Fruit fly (Drosophila melanogaster) whole organism, adult: ENCODE results near the gene CG43731.

ENCODE experiments used
- CG11617 ChIP-seq: fragments of 200-800 bp; sonication (Bioruptor generic); optimal IDR thresholded peaks from 2 replicates; lab custom pipeline; 2017; ENCODE audit warnings: mild to moderate bottlenecking, missing biosample characterization, missing genetic modification reagents, missing genetic modification characterization
- CG12768 ChIP-seq: fragments of 200-800 bp; sonication (Bioruptor generic); optimal IDR thresholded peaks from 2 replicates; lab custom pipeline; 2017; ENCODE audit warnings: missing biosample characterization, missing genetic modification characterization, mild to moderate bottlenecking, moderate library complexity, missing genetic modification reagents
- CG14711 ChIP-seq: fragments of 200-800 bp; sonication (Bioruptor generic); optimal IDR thresholded peaks from 2 replicates; lab custom pipeline; 2018; ENCODE audit warnings: missing biosample characterization, mild to moderate bottlenecking, missing genetic modification characterization, moderate library complexity
- CG1620 ChIP-seq: fragments of 200-800 bp; sonication (Bioruptor generic); optimal IDR thresholded peaks from 2 replicates; lab custom pipeline; 2016; ENCODE audit warnings: missing biosample characterization, missing genetic modification characterization
- CG33017 ChIP-seq: fragments of 200-800 bp; sonication (Bioruptor generic); optimal IDR thresholded peaks from 2 replicates; lab custom pipeline; 2018; ENCODE audit warnings: missing biosample characterization, mild to moderate bottlenecking, missing genetic modification characterization, moderate library complexity
- CG5204 ChIP-seq: fragments of 200-800 bp; sonication (Bioruptor generic); optimal IDR thresholded peaks from 2 replicates; lab custom pipeline; 2016; ENCODE audit warnings: missing biosample characterization, missing genetic modification characterization
- CG7045 ChIP-seq: fragments of 200-800 bp; sonication (Bioruptor generic); optimal IDR thresholded peaks from 2 replicates; lab custom pipeline; 2017; ENCODE audit warnings: missing biosample characterization, mild to moderate bottlenecking, missing genetic modification characterization
- CG7101 ChIP-seq: fragments of 200-800 bp; sonication (Bioruptor generic); optimal IDR thresholded peaks from 2 replicates; lab custom pipeline; 2018; ENCODE audit warnings: missing biosample characterization, mild to moderate bottlenecking, missing genetic modification characterization, moderate library complexity
- Clk ChIP-seq: fragments of 200-800 bp; sonication (Bioruptor generic); optimal IDR thresholded peaks from 2 replicates; lab custom pipeline; 2017; ENCODE audit warnings: missing biosample characterization, missing genetic modification characterization
- Crg-1 ChIP-seq: fragments of 200-800 bp; sonication (Bioruptor generic); optimal IDR thresholded peaks from 2 replicates; lab custom pipeline; 2016; ENCODE audit warnings: missing biosample characterization, missing genetic modification characterization
- Hr96 ChIP-seq: fragments of 200-800 bp; sonication (Bioruptor generic); optimal IDR thresholded peaks from 2 replicates; lab custom pipeline; 2016; ENCODE audit warnings: missing biosample characterization, missing genetic modification characterization
- Mnt ChIP-seq: fragments of 200-800 bp; sonication (Bioruptor generic); optimal IDR thresholded peaks from 2 replicates; lab custom pipeline; 2016; ENCODE audit warnings: missing biosample characterization, mild to moderate bottlenecking, missing genetic modification characterization
- bab1 ChIP-seq: fragments of 200-800 bp; sonication (Bioruptor generic); optimal IDR thresholded peaks from 3 replicates; lab custom pipeline; 2019; ENCODE audit warnings: missing biosample characterization, mild to moderate bottlenecking, missing genetic modification characterization, moderate library complexity
- cic ChIP-seq: fragments of 200-800 bp; sonication (Bioruptor generic); optimal IDR thresholded peaks from 2 replicates; lab custom pipeline; 2017; ENCODE audit warnings: missing biosample characterization, mild to moderate bottlenecking, missing genetic modification characterization, moderate library complexity
- cnc ChIP-seq, 2 experiments: fragments of >200 bp; optimal IDR thresholded peaks; 2 replicates each; lab custom pipeline; 2017
- kay ChIP-seq: fragments of 200-800 bp; sonication (Bioruptor generic); peaks from one replicate; lab custom pipeline; 2016; ENCODE audit warnings: missing biosample characterization, missing genetic modification characterization, borderline replicate concordance
- ovo ChIP-seq: fragments of 200-800 bp; sonication (Bioruptor generic); optimal IDR thresholded peaks from 2 replicates; lab custom pipeline; 2016; ENCODE audit warnings: missing biosample characterization, missing genetic modification characterization
- pad ChIP-seq: fragments of 200-800 bp; sonication (Bioruptor generic); optimal IDR thresholded peaks from 3 replicates; lab custom pipeline; 2017; ENCODE audit warnings: missing biosample characterization, missing genetic modification characterization, mild to moderate bottlenecking, moderate library complexity, missing genetic modification reagents
- tj ChIP-seq: fragments of 200-800 bp; sonication (Bioruptor generic); optimal IDR thresholded peaks from 3 replicates; lab custom pipeline; 2017; ENCODE audit warnings: missing biosample characterization, mild to moderate bottlenecking, missing genetic modification characterization, moderate library complexity
- toe ChIP-seq: fragments of 200-800 bp; sonication (Bioruptor generic); optimal IDR thresholded peaks from 2 replicates; lab custom pipeline; 2016; ENCODE audit warnings: missing biosample characterization, missing genetic modification characterization

Gene CG43731

DNA sequence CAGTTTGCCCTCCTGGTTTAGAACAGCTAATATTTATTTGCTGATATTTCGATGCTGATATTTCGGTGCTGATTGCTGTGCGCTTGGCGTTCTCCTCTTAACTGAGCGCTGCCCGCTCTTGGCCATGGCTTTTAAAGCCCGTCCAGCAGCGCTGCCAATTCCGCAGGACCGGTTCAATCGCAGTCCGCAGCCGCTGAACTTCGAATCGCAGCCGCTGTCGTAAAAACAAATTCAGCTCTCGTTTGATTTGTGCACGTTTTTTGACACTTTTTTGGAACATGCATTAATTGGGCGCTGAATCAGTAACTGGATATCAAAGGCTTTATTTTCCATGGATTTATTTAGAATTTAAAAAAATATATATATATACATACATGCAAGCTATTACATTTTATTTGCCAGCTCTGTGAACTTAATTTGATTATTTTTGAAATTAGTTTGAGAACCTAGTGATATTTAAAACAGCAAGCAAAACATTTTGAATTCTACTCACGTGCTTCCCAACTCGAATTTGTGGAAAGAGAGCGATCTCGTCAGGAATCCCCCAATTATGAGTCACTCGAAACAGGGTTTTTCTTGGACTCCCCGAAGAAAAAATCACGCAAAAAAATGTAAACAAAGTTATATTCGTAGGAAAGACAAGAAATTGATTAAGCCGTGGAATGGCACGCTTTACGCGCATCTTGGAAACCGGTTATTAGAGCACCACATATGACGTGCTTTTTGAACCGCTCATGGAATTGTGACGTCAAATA is 18.5 kb downstream of the CG43731 start, which contains the start of gene Ddc:
Gene Ddc (minus strand): TSS at position 111 of the 755 bp plus-strand sequence.
- peak; percentile 3 for TF ChIP-seq CG33017 (tag; lab: Kevin White, UChicago)
- TF ChIP-seq Mnt (GFP tag; lab: Kevin White, UChicago) = no peak

DNA sequence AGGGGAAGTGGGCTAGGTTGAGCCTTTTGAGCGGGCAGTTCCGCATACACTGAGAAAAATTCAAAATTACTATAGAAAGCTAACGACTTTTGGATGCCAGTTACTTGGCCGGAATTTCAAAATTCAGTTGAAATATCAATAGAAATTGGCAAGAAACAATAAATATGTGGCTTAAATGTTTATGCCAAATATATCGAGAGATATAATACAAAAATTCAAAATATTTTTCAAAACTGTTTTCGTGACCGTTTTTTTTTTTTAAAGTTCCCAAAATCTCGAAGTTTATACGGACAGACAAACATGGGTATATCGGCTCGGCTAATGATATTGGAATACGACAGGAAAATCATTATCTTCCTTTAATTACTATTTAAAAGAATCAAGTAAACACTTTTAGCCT is 19.1 kb downstream of the CG43731 start:
- TF ChIP-seq CG5204 (no peak), CG33017 (tag; lab: Kevin White, UChicago) (no peak), Clk (GFP tag; lab: Kevin White, UChicago) (peak; percentile 1), CG12768 (GFP tag; lab: Kevin White, UChicago) (peak; percentile 1), CG7101 (no peak), CG7045 (peak; percentile 14), cnc (optimal IDR thresholded peaks at IDR 0.05; lab: Kevin White, UChicago) (no peak), Mnt (GFP tag; lab: Kevin White, UChicago) (no peak), tj (GFP tag; lab: Kevin White, UChicago) (no peak), CG1620 (no peak), CG14711 (no peak), ovo (GFP tag; lab: Kevin White, UChicago) (no peak), cic (GFP tag; lab: Kevin White, UChicago) (no peak), toe (no peak), bab1 (GFP tag; lab: Kevin White, UChicago) (no peak), Hr96 (GFP tag; lab: Kevin White, UChicago) (no peak), Crg-1 (no peak), pad (GFP tag; lab: Kevin White, UChicago) (no peak), CG11617 (peak; percentile 21), kay (GFP tag; lab: Kevin White, UChicago) (no peak)

DNA sequence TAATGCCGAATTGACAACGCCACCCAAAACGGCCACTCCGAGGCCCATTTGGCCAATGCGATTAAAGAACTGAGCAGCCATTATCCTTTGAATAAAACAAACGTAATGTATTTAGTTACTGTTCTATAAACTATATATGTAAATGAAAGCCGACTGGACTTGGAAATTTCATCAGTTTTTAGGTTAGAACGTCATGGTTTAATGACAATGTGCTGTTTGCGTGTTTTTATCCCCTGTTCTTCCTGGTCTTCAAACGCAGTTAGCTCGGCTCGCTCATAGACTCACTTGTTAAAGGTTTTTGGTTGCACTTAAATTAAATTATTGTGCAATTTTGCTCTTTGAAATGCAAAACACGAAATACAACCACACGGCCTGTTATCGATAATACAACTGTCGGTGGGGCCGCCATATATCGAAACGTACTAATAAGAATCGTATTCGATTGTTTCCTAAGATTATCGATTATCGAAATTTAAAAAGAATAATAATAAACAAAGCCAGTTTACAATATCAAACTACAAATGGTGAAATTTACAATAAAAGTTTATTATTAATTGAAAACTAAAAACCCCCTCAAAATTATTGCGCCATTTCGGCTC is 21.7 kb downstream of the CG43731 start, which contains the start of gene Phb1:
Gene Phb1 (minus strand): TSS at position 398 of the 599 bp plus-strand sequence.
- TF ChIP-seq Hr96 (GFP tag; lab: Kevin White, UChicago) (no peak), CG7101 (no peak), CG33017 (tag; lab: Kevin White, UChicago) (no peak), Crg-1 (no peak), CG11617 (no peak), CG12768 (GFP tag; lab: Kevin White, UChicago) (no peak), CG7045 (no peak), cic (GFP tag; lab: Kevin White, UChicago) (no peak), CG5204 (no peak), CG14711 (no peak), tj (GFP tag; lab: Kevin White, UChicago) (no peak), cnc (optimal IDR thresholded peaks at IDR 0.05; lab: Kevin White, UChicago) (no peak), kay (GFP tag; lab: Kevin White, UChicago) (no peak), pad (GFP tag; lab: Kevin White, UChicago) (no peak), Clk (GFP tag; lab: Kevin White, UChicago) (no peak)

DNA sequence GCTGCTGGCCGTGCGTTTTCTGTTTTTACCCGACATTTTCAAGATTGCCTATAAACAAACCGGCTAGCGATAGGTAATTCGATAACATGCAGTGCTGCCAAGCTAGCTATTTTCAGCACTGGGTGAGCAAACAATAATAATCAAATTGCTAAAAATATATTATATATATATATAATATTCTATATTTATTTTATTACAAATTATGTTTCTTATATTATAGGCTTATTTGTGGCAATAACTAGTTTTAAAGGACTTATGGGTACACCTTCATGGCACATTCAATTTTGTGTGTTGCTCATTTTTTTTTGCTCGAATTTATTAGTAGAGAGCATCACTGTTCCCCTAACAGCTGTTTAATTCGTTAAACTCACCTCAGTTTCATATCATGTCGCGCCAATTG is 25.0 kb downstream of the CG43731 start:
- peak; percentile 62 for TF ChIP-seq CG14711
- peak; percentile 7 for TF ChIP-seq Mnt (GFP tag; lab: Kevin White, UChicago)
- TF ChIP-seq CG5204 = no peak
- TF ChIP-seq pad (GFP tag; lab: Kevin White, UChicago) = peak; percentile 44
- peak; percentile 79 for TF ChIP-seq CG7101
- peak; percentile 66 for TF ChIP-seq CG7045
- TF ChIP-seq CG11617 = peak; percentile 62
- TF ChIP-seq ovo (GFP tag; lab: Kevin White, UChicago) = no peak
- no peak for TF ChIP-seq CG1620
- TF ChIP-seq cnc (optimal IDR thresholded peaks at IDR 0.05; lab: Kevin White, UChicago) = no peak
- no peak for TF ChIP-seq toe
- TF ChIP-seq Crg-1 = peak; percentile 35
- TF ChIP-seq tj (GFP tag; lab: Kevin White, UChicago) = peak; percentile 40
- TF ChIP-seq kay (GFP tag; lab: Kevin White, UChicago) = no peak
- TF ChIP-seq CG12768 (GFP tag; lab: Kevin White, UChicago) = peak; percentile 65
- peak; percentile 76 for TF ChIP-seq bab1 (GFP tag; lab: Kevin White, UChicago)
- TF ChIP-seq Clk (GFP tag; lab: Kevin White, UChicago) = no peak
- TF ChIP-seq CG33017 (tag; lab: Kevin White, UChicago) = peak; percentile 62
- no peak for TF ChIP-seq Hr96 (GFP tag; lab: Kevin White, UChicago)
- peak; percentile 18 for TF ChIP-seq cic (GFP tag; lab: Kevin White, UChicago)

DNA sequence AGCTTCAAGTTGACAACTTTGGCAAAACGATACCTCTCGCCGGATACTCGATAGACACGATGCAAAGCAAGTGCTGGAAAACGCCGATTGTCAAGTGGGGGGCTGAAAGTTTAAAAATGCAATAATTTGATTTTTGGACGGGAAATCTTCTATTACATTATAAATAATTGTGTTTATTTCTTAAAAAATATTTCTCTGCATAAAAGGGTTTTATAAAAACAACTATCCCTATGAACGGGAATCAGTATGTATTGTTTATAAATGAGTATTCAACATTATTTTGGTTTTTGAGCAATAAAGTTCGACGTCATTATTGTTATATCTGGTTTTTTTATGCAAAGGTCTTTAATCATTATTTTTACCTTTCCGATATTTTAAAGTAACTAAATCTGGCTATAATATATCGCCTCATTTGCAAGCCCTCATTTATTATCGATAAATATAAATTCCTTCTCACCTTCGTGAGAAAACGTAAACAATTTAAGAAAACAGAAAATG is 30.1 kb downstream of the CG43731 start, which contains the start of the genes AsnRS and DCTN6-p27:
Gene AsnRS (minus strand): TSS at position 50 of the 498 bp plus-strand sequence.
Gene DCTN6-p27 (plus strand): TSS at position 419 of the 498 bp plus-strand sequence.
- TF ChIP-seq CG14711 (peak; percentile 57), CG5204 (no peak), CG7045 (peak; percentile 72), CG1620 (peak; percentile 91), CG7101 (peak; percentile 77), tj (GFP tag; lab: Kevin White, UChicago) (peak; percentile 60), CG11617 (peak; percentile 75), toe (peak; percentile 86), cic (GFP tag; lab: Kevin White, UChicago) (peak; percentile 23), CG33017 (tag; lab: Kevin White, UChicago) (peak; percentile 57), CG12768 (GFP tag; lab: Kevin White, UChicago) (peak; percentile 45), Crg-1 (peak; percentile 69), Mnt (GFP tag; lab: Kevin White, UChicago) (peak; percentile 88), ovo (GFP tag; lab: Kevin White, UChicago) (peak; percentile 34), kay (GFP tag; lab: Kevin White, UChicago) (no peak), bab1 (GFP tag; lab: Kevin White, UChicago) (peak; percentile 78), pad (GFP tag; lab: Kevin White, UChicago) (peak; percentile 68), cnc (optimal IDR thresholded peaks at IDR 0.05; lab: Kevin White, UChicago) (no peak), Hr96 (GFP tag; lab: Kevin White, UChicago) (peak; percentile 41), Clk (GFP tag; lab: Kevin White, UChicago) (peak; percentile 40)
